Fruit fly (Drosophila melanogaster): ENCODE measurements around the gene CG14135.

Gene CG14135

dm6 chr3L:11692853-11693252 lies 1.5 kb downstream of the CG14135 start:
- TF ChIP-seq EcR (GFP tag; optimal IDR thresholded peaks at IDR 0.05) (no peak), usp (GFP tag; optimal IDR thresholded peaks at IDR 0.05) (no peak), pan (optimal IDR thresholded peaks at IDR 0.05) (no peak), CG8478 (optimal IDR thresholded peaks at IDR 0.05) (no peak), psq (optimal IDR thresholded peaks at IDR 0.05) (no peak), Dll (optimal IDR thresholded peaks at IDR 0.05) (no peak)

DNA sequence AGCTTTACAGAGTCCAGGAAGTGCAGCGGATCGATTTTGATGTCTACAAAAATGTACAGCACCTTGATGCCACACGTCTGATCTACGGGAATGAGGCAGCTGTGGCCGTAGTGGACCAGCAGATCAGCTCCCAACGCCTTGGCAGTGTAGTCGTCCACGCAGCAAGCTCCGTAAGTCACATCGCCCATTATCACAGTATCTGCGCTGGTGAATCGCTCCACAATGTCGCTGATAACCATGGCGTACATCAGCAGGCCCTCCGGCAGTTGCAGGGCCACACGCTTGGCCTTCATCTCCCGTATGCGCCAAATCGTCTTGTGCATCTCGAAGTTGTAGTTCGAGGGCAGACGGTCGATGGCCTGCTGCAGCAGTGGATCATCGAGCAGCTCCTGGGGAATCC lies 3.7 kb downstream of the CG14135 start:
- no peak for TF ChIP-seq EcR (GFP tag; optimal IDR thresholded peaks at IDR 0.05)
- no peak for TF ChIP-seq CG8478 (optimal IDR thresholded peaks at IDR 0.05)
- no peak for TF ChIP-seq psq (optimal IDR thresholded peaks at IDR 0.05)
- TF ChIP-seq usp (GFP tag; optimal IDR thresholded peaks at IDR 0.05), result no peak
- no peak for TF ChIP-seq Dll (optimal IDR thresholded peaks at IDR 0.05)
- no peak for TF ChIP-seq pan (optimal IDR thresholded peaks at IDR 0.05)

DNA sequence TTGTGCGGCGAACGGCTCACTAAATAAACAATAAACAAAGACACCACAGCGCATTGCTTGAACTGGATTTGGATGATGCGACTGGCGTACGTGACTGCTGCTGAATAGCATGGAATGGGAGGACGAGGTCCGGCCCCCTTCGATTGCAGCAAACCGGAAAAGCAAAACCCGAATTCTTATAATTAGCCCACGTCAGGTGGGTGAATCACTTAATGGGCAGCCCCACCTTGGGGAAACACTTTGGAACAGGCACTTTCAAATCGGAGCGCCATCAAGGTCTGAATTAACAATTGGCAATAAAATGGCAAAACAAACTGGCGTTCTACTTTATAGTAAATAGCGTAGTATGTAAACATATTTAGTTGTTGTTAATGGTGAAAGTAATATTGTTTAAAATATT lies 4.5 kb downstream of the CG14135 start:
- TF ChIP-seq EcR (GFP tag; optimal IDR thresholded peaks at IDR 0.05), result no peak
- TF ChIP-seq CG8478 (optimal IDR thresholded peaks at IDR 0.05), result no peak
- TF ChIP-seq psq (optimal IDR thresholded peaks at IDR 0.05), result no peak
- no peak for TF ChIP-seq pan (optimal IDR thresholded peaks at IDR 0.05)
- TF ChIP-seq usp (GFP tag; optimal IDR thresholded peaks at IDR 0.05), result no peak
- TF ChIP-seq Dll (optimal IDR thresholded peaks at IDR 0.05), result no peak

- TF ChIP-seq Dll (optimal IDR thresholded peaks at IDR 0.05), result no peak
- peak in 1 of 2 experiments; percentile 56 for TF ChIP-seq EcR (GFP tag; optimal IDR thresholded peaks at IDR 0.05)
These were observed 5.1 kb downstream of the CG14135 start, which contains the start of gene Dph1 for dm6 chr3L:11696294-11697116. Gene Dph1 (minus strand): TSS chr3L:11696963.

DNA sequence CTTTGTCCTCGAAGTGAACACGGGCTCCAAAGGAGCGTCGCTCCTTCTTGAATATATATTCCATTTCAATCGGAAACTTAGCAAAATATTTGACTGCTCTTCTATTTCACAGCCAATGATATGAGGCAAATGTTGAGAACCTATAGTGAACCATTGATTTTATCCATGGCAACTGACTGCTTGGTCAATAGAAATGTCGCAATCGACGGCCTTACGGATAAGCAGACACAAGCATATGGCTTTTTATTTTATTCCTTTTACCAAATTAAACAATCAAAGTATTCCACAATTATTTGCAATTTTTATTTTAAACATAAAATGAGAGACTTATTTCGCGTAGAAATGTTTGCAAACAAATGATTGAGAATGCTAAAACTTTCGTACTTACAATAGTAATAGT lies 7.8 kb downstream of the CG14135 start, which contains the start of gene Dnai2:
Gene Dnai2, minus strand, starts transcription at position 101 of the 400 bp plus-strand sequence.
- no peak for TF ChIP-seq psq (optimal IDR thresholded peaks at IDR 0.05)
- TF ChIP-seq EcR (GFP tag; optimal IDR thresholded peaks at IDR 0.05), result no peak
- no peak for TF ChIP-seq CG8478 (optimal IDR thresholded peaks at IDR 0.05)
- no peak for TF ChIP-seq Dll (optimal IDR thresholded peaks at IDR 0.05)
- no peak for TF ChIP-seq usp (GFP tag; optimal IDR thresholded peaks at IDR 0.05)
- no peak for TF ChIP-seq pan (optimal IDR thresholded peaks at IDR 0.05)

dm6 chr3L:11701649-11702048 lies 10.3 kb downstream of the CG14135 start:
- TF ChIP-seq CG8478 (optimal IDR thresholded peaks at IDR 0.05), result no peak
- TF ChIP-seq EcR (GFP tag; optimal IDR thresholded peaks at IDR 0.05), result no peak
- TF ChIP-seq usp (GFP tag; optimal IDR thresholded peaks at IDR 0.05), result no peak
- no peak for TF ChIP-seq pan (optimal IDR thresholded peaks at IDR 0.05)
- no peak for TF ChIP-seq psq (optimal IDR thresholded peaks at IDR 0.05)

DNA sequence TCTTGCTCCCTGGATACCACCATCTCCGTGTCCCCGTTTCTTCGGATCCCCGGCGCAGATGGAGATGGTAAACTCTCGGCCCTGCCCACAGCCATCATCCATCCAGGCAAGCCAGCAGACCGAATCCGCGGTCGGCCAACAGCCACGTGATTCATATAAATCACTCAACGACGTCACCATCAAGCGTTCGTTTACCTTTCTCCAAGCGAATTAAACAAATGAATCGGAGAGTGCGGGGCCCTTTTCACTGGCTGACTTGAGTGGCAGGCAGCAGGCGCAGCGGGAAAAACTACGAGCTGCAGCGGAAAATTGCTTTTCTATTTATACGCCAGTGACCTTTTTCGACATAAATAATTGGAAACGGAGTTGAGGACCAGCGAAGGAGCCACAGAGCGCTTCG lies 12.2 kb downstream of the CG14135 start:
- TF ChIP-seq psq (optimal IDR thresholded peaks at IDR 0.05), result no peak
- peak in 1 of 2 experiments; percentile 77 for TF ChIP-seq EcR (GFP tag; optimal IDR thresholded peaks at IDR 0.05)

- TF ChIP-seq EcR (GFP tag; optimal IDR thresholded peaks at IDR 0.05) (no peak), pan (optimal IDR thresholded peaks at IDR 0.05) (no peak), CG8478 (optimal IDR thresholded peaks at IDR 0.05) (no peak), Dll (optimal IDR thresholded peaks at IDR 0.05) (no peak), usp (GFP tag; optimal IDR thresholded peaks at IDR 0.05) (no peak), psq (optimal IDR thresholded peaks at IDR 0.05) (no peak)
These were observed 13.7 kb downstream of the CG14135 start for dm6 chr3L:11704902-11705546.

dm6 chr3L:11707978-11708632 lies 16.7 kb downstream of the CG14135 start, which contains the start of gene CG11658:
Gene CG11658 (minus strand): TSS chr3L:11708553.
- TF ChIP-seq pan (optimal IDR thresholded peaks at IDR 0.05), result no peak
- peak; percentile 97 for TF ChIP-seq Dll (optimal IDR thresholded peaks at IDR 0.05)

- TF ChIP-seq CG8478 (optimal IDR thresholded peaks at IDR 0.05) (no peak), psq (optimal IDR thresholded peaks at IDR 0.05) (no peak), usp (GFP tag; optimal IDR thresholded peaks at IDR 0.05) (no peak), Dll (optimal IDR thresholded peaks at IDR 0.05) (no peak), EcR (GFP tag; optimal IDR thresholded peaks at IDR 0.05) (no peak)
These were observed 17.3 kb downstream of the CG14135 start, which contains the start of the genes Ccdc56 and mtTFB1 for dm6 chr3L:11708633-11709116. Gene Ccdc56 (plus strand): TSS chr3L:11708979. Gene mtTFB1 (plus strand): TSS chr3L:11708979.

- TF ChIP-seq psq (optimal IDR thresholded peaks at IDR 0.05) (no peak), EcR (GFP tag; optimal IDR thresholded peaks at IDR 0.05) (no peak), pan (optimal IDR thresholded peaks at IDR 0.05) (no peak), CG8478 (optimal IDR thresholded peaks at IDR 0.05) (no peak), usp (GFP tag; optimal IDR thresholded peaks at IDR 0.05) (no peak), Dll (optimal IDR thresholded peaks at IDR 0.05) (no peak)
These were observed 19.8 kb downstream of the CG14135 start, which contains the start of gene crim for dm6 chr3L:11711059-11711628. Gene crim (minus strand): TSS chr3L:11711386.

DNA sequence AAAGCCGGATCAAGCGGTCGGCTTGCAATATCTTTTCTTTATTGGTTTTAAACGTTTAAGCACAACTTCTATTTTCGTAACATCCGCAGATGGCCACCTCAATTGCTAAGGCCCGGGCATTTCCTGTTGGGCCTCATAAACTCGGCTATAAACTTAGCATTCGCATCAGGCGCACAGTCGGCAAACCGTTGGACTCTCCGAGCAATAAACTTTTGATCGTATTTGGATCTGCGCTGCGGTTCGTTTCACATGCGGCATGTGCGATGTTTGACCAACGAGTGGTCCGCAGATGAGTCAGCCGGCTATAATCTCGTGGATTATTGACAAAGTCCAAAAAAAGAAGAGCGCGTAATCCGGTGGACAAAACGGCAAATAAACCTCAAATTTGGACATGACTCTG lies 20.4 kb downstream of the CG14135 start:
- TF ChIP-seq CG8478 (optimal IDR thresholded peaks at IDR 0.05), result no peak
- no peak for TF ChIP-seq pan (optimal IDR thresholded peaks at IDR 0.05)
- TF ChIP-seq psq (optimal IDR thresholded peaks at IDR 0.05), result no peak
- TF ChIP-seq usp (GFP tag; optimal IDR thresholded peaks at IDR 0.05), result no peak
- TF ChIP-seq EcR (GFP tag; optimal IDR thresholded peaks at IDR 0.05), result no peak
- TF ChIP-seq Dll (optimal IDR thresholded peaks at IDR 0.05), result no peak

All from whole organism.